Worm (Caenorhabditis elegans) whole organism, L2 larva: ENCODE measurements around the gene H03G16.5.

Experiments used
- C34F6.9 ChIP-seq: fragments of 150-350 bp; optimal IDR thresholded peaks from 2 replicates; lab custom pipeline; 2014; ENCODE audit warnings: missing biosample characterization, missing genetic modification characterization
- F13H6.1 ChIP-seq: sonication (generic microtip); optimal IDR thresholded peaks from 2 replicates; lab custom pipeline; 2016; ENCODE audit warnings: missing genetic modification characterization, missing compliant biosample characterization
- R02D3.7 ChIP-seq: fragments of 150-350 bp; optimal IDR thresholded peaks from 2 replicates; lab custom pipeline; 2014; ENCODE audit warnings: missing biosample characterization, missing genetic modification characterization
- Y55F3AM.14 ChIP-seq: fragments of 200-800 bp; sonication (Bioruptor generic); optimal IDR thresholded peaks from 2 replicates; lab custom pipeline; 2018; ENCODE audit warnings: mild to moderate bottlenecking, missing genetic modification characterization, missing compliant biosample characterization
- ceh-16 ChIP-seq: fragments of 150-350 bp; optimal IDR thresholded peaks from 2 replicates; lab custom pipeline; 2014; ENCODE audit warnings: missing biosample characterization, missing genetic modification characterization
- ceh-82 ChIP-seq: fragments of 150-350 bp; optimal IDR thresholded peaks from 2 replicates; lab custom pipeline; 2014; ENCODE audit warnings: missing biosample characterization, missing genetic modification characterization
- crh-2 ChIP-seq: sonication (generic microtip); optimal IDR thresholded peaks from 2 replicates; lab custom pipeline; 2017; ENCODE audit warnings: missing biosample characterization, missing genetic modification characterization
- egl-27 ChIP-seq: sonication (generic microtip); optimal IDR thresholded peaks from 3 replicates; lab custom pipeline; 2017; ENCODE audit warnings: missing biosample characterization, missing genetic modification reagents, missing genetic modification characterization
- elt-3 ChIP-seq: sonication (generic microtip); optimal IDR thresholded peaks from 2 replicates; lab custom pipeline; 2017; ENCODE audit warnings: missing biosample characterization, missing genetic modification characterization
- fos-1 ChIP-seq: fragments of 150-350 bp; optimal IDR thresholded peaks from 2 replicates; lab custom pipeline; 2014; ENCODE audit warnings: missing biosample characterization, missing genetic modification characterization
- gmeb-1 ChIP-seq: fragments of 150-350 bp; optimal IDR thresholded peaks from 2 replicates; lab custom pipeline; 2014; ENCODE audit warnings: missing biosample characterization, missing genetic modification characterization
- lin-11 ChIP-seq: fragments of 150-350 bp; sonication (generic microtip); optimal IDR thresholded peaks from 2 replicates; lab custom pipeline; 2014; ENCODE audit warnings: missing biosample characterization, missing genetic modification characterization, inconsistent platforms, mixed read lengths
- lin-13 ChIP-seq: fragments of 150-350 bp; optimal IDR thresholded peaks from 2 replicates; lab custom pipeline; 2014; ENCODE audit warnings: missing biosample characterization, missing genetic modification reagents, missing genetic modification characterization
- lin-39 ChIP-seq: fragments of 150-350 bp; optimal IDR thresholded peaks from 2 replicates; lab custom pipeline; 2014; ENCODE audit warnings: missing biosample characterization, missing genetic modification reagents, missing genetic modification characterization
- lsy-2 ChIP-seq, 2 experiments: fragments of 150-350 bp in 1 of 2; sonication (generic microtip) in 1 of 2; optimal IDR thresholded peaks; 2 replicates each; lab custom pipeline; 2014 to 2017; ENCODE audit warnings: missing biosample characterization in 2 of 2, missing genetic modification characterization in 2 of 2
- mab-5 ChIP-seq: fragments of 150-350 bp; optimal IDR thresholded peaks from 2 replicates; lab custom pipeline; 2014; ENCODE audit warnings: missing biosample characterization, missing genetic modification characterization
- mbf-1 ChIP-seq: sonication (generic microtip); optimal IDR thresholded peaks from 2 replicates; lab custom pipeline; 2017; ENCODE audit warnings: missing biosample characterization, missing genetic modification characterization
- nhr-12 ChIP-seq: fragments of 150-350 bp; optimal IDR thresholded peaks from 2 replicates; lab custom pipeline; 2014; ENCODE audit warnings: missing biosample characterization, missing genetic modification characterization
- nhr-129 ChIP-seq: fragments of 150-350 bp; optimal IDR thresholded peaks from 2 replicates; lab custom pipeline; 2014; ENCODE audit warnings: missing biosample characterization, missing genetic modification characterization
- nhr-25 ChIP-seq: fragments of 150-350 bp; sonication (generic microtip); optimal IDR thresholded peaks from 3 replicates; lab custom pipeline; 2014; ENCODE audit warnings: missing biosample characterization, missing genetic modification characterization
- nhr-77 ChIP-seq: fragments of 150-350 bp; optimal IDR thresholded peaks from 2 replicates; lab custom pipeline; 2014; ENCODE audit warnings: missing biosample characterization, missing genetic modification characterization
- sem-4 ChIP-seq: fragments of 150-350 bp; optimal IDR thresholded peaks from 2 replicates; lab custom pipeline; 2014; ENCODE audit warnings: missing biosample characterization, missing genetic modification reagents, missing genetic modification characterization
- sma-3 ChIP-seq: sonication (generic microtip); optimal IDR thresholded peaks from 2 replicates; lab custom pipeline; 2016; ENCODE audit warnings: missing genetic modification reagents, missing genetic modification characterization, missing compliant biosample characterization
- sma-9 ChIP-seq, 2 experiments: fragments of 150-350 bp in 1 of 2; sonication (generic microtip) in 1 of 2; optimal IDR thresholded peaks; 2 replicates each; lab custom pipeline; 2014 to 2016; ENCODE audit warnings: missing genetic modification characterization in 2 of 2, mild to moderate bottlenecking in 1 of 2, missing biosample characterization in 1 of 2, missing compliant biosample characterization in 1 of 2, missing genetic modification reagents in 1 of 2, moderate library complexity in 1 of 2
- snpc-4 ChIP-seq: fragments of 150-350 bp; optimal IDR thresholded peaks from 2 replicates; lab custom pipeline; 2014; ENCODE audit warnings: missing biosample characterization, missing genetic modification characterization
- unc-55 ChIP-seq: fragments of 150-350 bp; sonication (generic microtip); optimal IDR thresholded peaks from 3 replicates; lab custom pipeline; 2014; ENCODE audit warnings: missing biosample characterization, missing genetic modification reagents, missing genetic modification characterization
- ztf-11 ChIP-seq: sonication (generic microtip); optimal IDR thresholded peaks from 2 replicates; lab custom pipeline; 2017; ENCODE audit warnings: missing biosample characterization, missing genetic modification characterization
- ztf-4 ChIP-seq: fragments of 150-350 bp; optimal IDR thresholded peaks from 2 replicates; lab custom pipeline; 2014; ENCODE audit warnings: missing biosample characterization, missing genetic modification characterization

The H03G16.5 gene

DNA sequence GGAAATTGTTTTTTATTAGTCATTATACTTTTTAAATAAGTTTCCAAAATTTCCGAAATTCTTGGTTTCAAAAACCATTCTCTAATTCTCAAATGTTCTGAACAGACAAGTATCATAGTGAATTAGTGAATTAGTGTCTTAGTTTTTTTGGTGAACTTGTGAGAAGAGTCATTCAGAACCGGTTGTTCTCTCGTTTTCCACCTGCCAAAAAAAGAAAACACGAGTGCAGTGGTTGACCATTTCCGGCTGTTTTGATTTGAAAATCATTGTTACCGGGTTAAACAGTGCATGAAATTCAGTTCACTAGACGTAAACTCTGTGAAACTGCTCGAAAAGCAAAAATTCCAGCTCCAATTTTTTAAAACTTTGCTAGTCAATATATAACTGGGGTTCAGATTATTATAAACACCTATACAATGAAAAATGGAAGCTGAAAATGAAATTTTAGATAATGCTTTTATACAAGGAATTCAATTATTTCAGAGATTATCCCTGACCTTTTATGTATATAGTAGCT lies 16.9 kb downstream of the H03G16.5 start:
- TF ChIP-seq nhr-12 (tag; lab: Kevin White, UChicago) (no peak), sma-9 (GFP tag; optimal IDR thresholded peaks at IDR 0.05; lab: Kevin White, UChicago) (peak; percentile 6), sma-9 (tag; optimal IDR thresholded peaks at IDR 0.05; lab: Kevin White, UChicago) (no peak), lin-11 (tag; lab: Kevin White, UChicago) (no peak), ceh-82 (no peak)

DNA sequence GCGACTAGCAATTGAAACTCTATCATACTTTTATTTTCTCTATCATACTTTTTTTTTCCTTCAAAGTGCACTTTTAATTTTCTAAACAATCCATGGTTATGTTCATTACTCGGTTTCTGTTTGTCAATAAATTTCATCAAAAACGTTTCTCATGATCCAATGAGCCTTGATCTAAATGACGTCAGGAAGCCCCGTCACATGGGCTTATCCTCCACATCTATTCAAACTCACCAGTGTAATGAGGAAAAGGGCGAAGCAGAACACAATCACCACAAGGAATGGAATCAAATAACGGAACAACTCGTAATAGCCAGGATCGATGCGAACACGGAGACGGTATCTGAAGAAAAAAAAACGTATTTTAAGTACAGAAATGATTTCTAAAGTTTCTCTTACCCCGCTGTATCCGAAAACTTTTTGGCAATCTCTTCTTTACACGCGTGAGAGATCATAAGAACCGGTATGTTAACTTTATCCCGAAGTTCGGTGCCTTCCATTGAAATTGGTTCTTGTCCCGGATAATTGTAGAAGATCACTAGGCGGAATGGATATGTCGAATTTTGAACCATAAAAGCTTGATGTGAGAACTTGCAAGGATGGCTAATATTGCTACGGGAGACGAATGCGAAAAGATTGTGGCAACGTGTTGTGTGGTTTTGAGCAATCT lies 17.5 kb downstream of the H03G16.5 start:
- peak; percentile 51 for TF ChIP-seq nhr-129 (tag; lab: Kevin White, UChicago)
- TF ChIP-seq F13H6.1: no peak
- TF ChIP-seq lsy-2 (tag; optimal IDR thresholded peaks at IDR 0.05; lab: Kevin White, UChicago): peak in 1 of 2 experiments; percentile 34
- no peak for TF ChIP-seq mbf-1
- TF ChIP-seq mab-5 (tag; lab: Kevin White, UChicago): no peak
- no peak for TF ChIP-seq lin-13 (GFP tag; lab: Kevin White, UChicago)
- no peak for TF ChIP-seq sma-3 (GFP tag; lab: Kevin White, UChicago)
- no peak for TF ChIP-seq nhr-77
- TF ChIP-seq nhr-25 (tag; lab: Kevin White, UChicago): no peak
- peak; percentile 53 for TF ChIP-seq sma-9 (GFP tag; optimal IDR thresholded peaks at IDR 0.05; lab: Kevin White, UChicago)
- TF ChIP-seq sma-9 (tag; optimal IDR thresholded peaks at IDR 0.05; lab: Kevin White, UChicago): no peak
- TF ChIP-seq C34F6.9 (tag; lab: Kevin White, UChicago): peak; percentile 25
- TF ChIP-seq egl-27 (tag; lab: Kevin White, UChicago): no peak

DNA sequence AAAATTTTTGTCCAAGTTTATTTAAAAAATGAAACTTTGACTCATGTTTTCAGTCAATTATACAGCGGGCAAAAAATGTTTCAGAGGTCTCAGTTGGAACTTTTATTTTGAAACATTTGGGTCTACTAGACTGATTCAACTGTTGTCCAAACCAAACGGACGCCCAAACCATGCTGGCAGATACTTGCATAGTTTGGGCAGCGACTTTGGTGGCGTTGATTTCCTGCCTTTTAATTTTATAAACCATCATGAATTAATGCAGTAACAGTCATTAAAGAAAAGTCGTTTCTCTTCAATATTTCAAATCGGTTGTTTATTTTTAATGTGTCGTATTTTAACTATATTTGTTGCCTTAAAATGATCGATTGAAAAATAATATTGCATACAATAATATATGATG lies 20.4 kb downstream of the H03G16.5 start:
- TF ChIP-seq nhr-25 (tag; lab: Kevin White, UChicago) (peak; percentile 30), ztf-4 (tag; lab: Kevin White, UChicago) (peak; percentile 16), lsy-2 (tag; optimal IDR thresholded peaks at IDR 0.05; lab: Kevin White, UChicago) (peak in 1 of 2 experiments; percentile 6), elt-3 (tag; lab: Kevin White, UChicago) (no peak), lin-13 (GFP tag; lab: Kevin White, UChicago) (no peak), Y55F3AM.14 (no peak), crh-2 (tag; lab: Kevin White, UChicago) (no peak)

DNA sequence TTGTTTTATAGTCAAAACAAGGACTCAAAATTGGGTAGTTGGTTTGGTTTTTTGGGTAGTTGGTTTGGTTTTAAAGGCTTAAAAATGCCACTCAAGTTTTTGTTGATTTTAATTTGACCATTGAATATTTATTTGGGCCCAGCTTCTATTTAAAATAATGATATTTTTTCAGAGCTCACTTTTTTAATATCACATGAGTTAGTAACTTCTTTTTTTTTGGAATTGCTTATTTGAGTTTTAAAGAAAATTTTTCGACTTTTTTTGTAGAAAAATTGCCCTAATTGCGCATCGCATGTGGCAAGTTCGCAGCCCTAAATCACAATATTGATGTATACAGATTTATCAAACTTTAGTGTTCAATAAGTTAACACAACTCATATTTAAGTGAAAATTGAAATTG lies 20.9 kb downstream of the H03G16.5 start:
- TF ChIP-seq ztf-11 (tag; lab: Kevin White, UChicago) (no peak), Y55F3AM.14 (no peak), R02D3.7 (tag; lab: Kevin White, UChicago) (no peak)

DNA sequence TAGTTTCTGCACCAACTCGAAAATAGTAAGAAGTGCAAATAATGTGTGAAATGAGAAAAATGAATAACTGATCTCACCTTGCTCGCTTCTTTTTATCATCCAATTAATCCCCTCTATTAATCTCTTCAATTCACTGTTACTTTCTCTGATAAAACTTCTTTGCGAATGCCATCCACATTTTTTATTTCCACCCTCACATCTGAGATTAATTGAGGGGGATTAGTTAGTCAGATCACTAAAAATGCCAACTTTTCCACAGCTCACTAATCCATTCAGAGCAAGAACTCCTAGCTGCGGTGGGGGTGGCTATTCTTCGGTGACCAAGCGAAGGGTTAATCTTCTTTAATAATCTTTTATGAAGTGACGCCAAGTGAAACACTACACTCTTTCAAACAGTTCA lies 21.9 kb downstream of the H03G16.5 start, which contains the start of gene dsc-1:
Gene dsc-1 (minus strand): TSS at position 46 of the 400 bp plus-strand sequence.
- TF ChIP-seq nhr-129 (tag; lab: Kevin White, UChicago): no peak

DNA sequence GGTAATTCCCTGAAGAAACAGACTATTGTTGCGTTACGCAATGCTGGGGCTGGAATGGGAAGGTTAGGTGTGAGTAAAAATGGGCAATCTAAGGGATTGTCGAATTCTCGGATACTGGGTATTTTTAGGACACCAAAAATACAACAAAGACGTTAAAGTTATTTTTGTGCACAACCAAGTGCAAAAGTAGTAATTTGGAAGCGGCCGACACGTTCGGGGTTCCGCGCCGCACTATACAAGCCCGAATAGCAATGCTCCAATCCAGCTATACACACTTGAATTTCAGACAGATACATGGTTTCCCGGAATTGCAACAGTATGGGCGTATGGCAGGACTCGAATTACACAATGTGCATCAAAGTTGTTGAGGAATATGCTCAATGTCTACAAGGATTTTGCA lies 28.6 kb downstream of the H03G16.5 start:
- TF ChIP-seq snpc-4 (tag; lab: Kevin White, UChicago) (peak; percentile 24), sem-4 (no peak)

DNA sequence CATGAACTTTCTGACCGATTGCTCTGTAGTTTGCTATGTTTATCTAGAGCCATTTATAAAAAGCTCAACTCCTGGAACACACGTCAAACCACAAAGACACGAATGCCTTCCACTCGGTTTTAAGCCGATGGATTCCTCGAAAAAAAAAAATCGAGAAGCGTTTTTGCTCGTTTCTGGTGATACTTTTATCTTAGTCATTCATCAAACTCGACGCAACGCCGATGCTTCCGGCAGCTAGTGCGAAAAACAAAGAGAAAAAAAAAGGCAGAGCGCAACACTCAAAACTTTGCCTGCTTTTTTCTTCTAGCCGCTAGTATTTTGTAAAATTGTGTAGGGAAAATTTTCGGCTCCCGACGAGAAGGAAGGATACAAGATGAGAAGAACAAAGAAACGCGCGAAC lies 29.1 kb downstream of the H03G16.5 start:
- TF ChIP-seq lsy-2 (tag; optimal IDR thresholded peaks at IDR 0.05; lab: Kevin White, UChicago): peak in 1 of 2 experiments; percentile 3
- TF ChIP-seq ceh-16 (tag; lab: Kevin White, UChicago): no peak
- TF ChIP-seq unc-55: peak; percentile 77
- peak; percentile 4 for TF ChIP-seq egl-27 (tag; lab: Kevin White, UChicago)
- TF ChIP-seq sma-3 (GFP tag; lab: Kevin White, UChicago): no peak
- TF ChIP-seq gmeb-1: no peak
- TF ChIP-seq mab-5 (tag; lab: Kevin White, UChicago): peak; percentile 68
- no peak for TF ChIP-seq lin-39 (tag; lab: Kevin White, UChicago)
- TF ChIP-seq fos-1 (tag; lab: Kevin White, UChicago): no peak
